Worm (Caenorhabditis elegans) whole organism, mixed stage, embryonic: ENCODE measurements around the gene R74.2.

Experiments used
- M03D4.4 ChIP-seq: sonication (generic microtip); optimal IDR thresholded peaks from 2 replicates; lab custom pipeline; 2017; ENCODE audit warnings: mild to moderate bottlenecking, missing genetic modification characterization, missing compliant biosample characterization
- blmp-1 ChIP-seq: fragments of 150-350 bp; optimal IDR thresholded peaks from 2 replicates; lab custom pipeline; 2014; ENCODE audit warnings: missing biosample characterization, missing genetic modification characterization
- ceh-39 ChIP-seq: fragments of 150-350 bp; optimal IDR thresholded peaks from 2 replicates; lab custom pipeline; 2014; ENCODE audit warnings: missing biosample characterization, missing genetic modification characterization
- ceh-83 ChIP-seq: fragments of 200-800 bp; sonication (Bioruptor generic); optimal IDR thresholded peaks from 2 replicates; lab custom pipeline; 2018; ENCODE audit warnings: mild to moderate bottlenecking, missing genetic modification characterization, missing compliant biosample characterization
- ces-1 ChIP-seq: fragments of 150-350 bp; optimal IDR thresholded peaks from 2 replicates; lab custom pipeline; 2014; ENCODE audit warnings: missing biosample characterization, missing genetic modification reagents, missing genetic modification characterization
- drap-1 ChIP-seq: fragments of 200-800 bp; sonication (Bioruptor generic); optimal IDR thresholded peaks from 3 replicates; lab custom pipeline; 2018; ENCODE audit warnings: mild to moderate bottlenecking, missing genetic modification characterization, missing compliant biosample characterization
- elt-1 ChIP-seq: sonication (generic microtip); optimal IDR thresholded peaks from 2 replicates; lab custom pipeline; 2017; ENCODE audit warnings: missing genetic modification characterization, mild to moderate bottlenecking, missing compliant biosample characterization, antibody characterized with exemption, moderate library complexity, borderline replicate concordance; ENCODE audit not compliant: insufficient read depth
- ham-2 ChIP-seq: fragments of 200-800 bp; sonication (Bioruptor generic); optimal IDR thresholded peaks from 2 replicates; lab custom pipeline; 2018; ENCODE audit warnings: mild to moderate bottlenecking, missing genetic modification characterization, missing compliant biosample characterization
- hlh-1 ChIP-seq: fragments of 150-350 bp; optimal IDR thresholded peaks from 2 replicates; lab custom pipeline; 2014; ENCODE audit warnings: missing biosample characterization, missing genetic modification reagents, missing genetic modification characterization
- lin-13 ChIP-seq: fragments of 150-350 bp; optimal IDR thresholded peaks from 2 replicates; lab custom pipeline; 2014; ENCODE audit warnings: missing biosample characterization, missing genetic modification characterization
- lsy-2 ChIP-seq: fragments of 150-350 bp; optimal IDR thresholded peaks from 2 replicates; lab custom pipeline; 2014; ENCODE audit warnings: missing biosample characterization, missing genetic modification characterization
- mep-1 ChIP-seq: fragments of 150-350 bp; optimal IDR thresholded peaks from 2 replicates; lab custom pipeline; 2017; ENCODE audit warnings: missing biosample characterization, missing genetic modification reagents, missing genetic modification characterization, inconsistent platforms
- mls-2 ChIP-seq: sonication (generic microtip); optimal IDR thresholded peaks from 2 replicates; lab custom pipeline; 2016; ENCODE audit warnings: mild to moderate bottlenecking, missing genetic modification characterization, moderate library complexity, missing compliant biosample characterization
- nhr-12 ChIP-seq: fragments of 150-350 bp; optimal IDR thresholded peaks from 2 replicates; lab custom pipeline; 2014; ENCODE audit warnings: missing biosample characterization, missing genetic modification characterization
- nhr-237 ChIP-seq: fragments of 150-350 bp; optimal IDR thresholded peaks from 2 replicates; lab custom pipeline; 2014; ENCODE audit warnings: missing biosample characterization, missing genetic modification characterization
- nhr-28 ChIP-seq: fragments of 150-350 bp; optimal IDR thresholded peaks from 2 replicates; lab custom pipeline; 2014; ENCODE audit warnings: missing biosample characterization, missing genetic modification characterization
- pha-4 ChIP-seq: fragments of 150-350 bp; optimal IDR thresholded peaks from 2 replicates; lab custom pipeline; 2018; ENCODE audit warnings: missing biosample characterization, missing genetic modification reagents, missing genetic modification characterization
- sem-2 ChIP-seq: fragments of 200-800 bp; sonication (Bioruptor generic); optimal IDR thresholded peaks from 2 replicates; lab custom pipeline; 2018; ENCODE audit warnings: mild to moderate bottlenecking, missing genetic modification characterization, missing compliant biosample characterization
- snpc-4 ChIP-seq: fragments of 150-350 bp; optimal IDR thresholded peaks from 2 replicates; lab custom pipeline; 2014; ENCODE audit warnings: missing biosample characterization, missing genetic modification characterization
- sptf-1 ChIP-seq: sonication (generic microtip); optimal IDR thresholded peaks from 2 replicates; lab custom pipeline; 2017; ENCODE audit warnings: mild to moderate bottlenecking, missing genetic modification characterization, moderate library complexity, missing compliant biosample characterization
- tbx-8 ChIP-seq: fragments of 200-800 bp; sonication (Bioruptor generic); optimal IDR thresholded peaks from 2 replicates; lab custom pipeline; 2018; ENCODE audit warnings: mild to moderate bottlenecking, missing genetic modification characterization, moderate library complexity, missing compliant biosample characterization
- unc-120 ChIP-seq: sonication (generic microtip); optimal IDR thresholded peaks from 2 replicates; lab custom pipeline; 2017; ENCODE audit warnings: missing genetic modification characterization, missing compliant biosample characterization; ENCODE audit not compliant: poor library complexity, severe bottlenecking
- unc-39 ChIP-seq: fragments of 150-350 bp; optimal IDR thresholded peaks from 2 replicates; lab custom pipeline; 2014; ENCODE audit warnings: missing biosample characterization, missing genetic modification characterization
- unc-62 ChIP-seq: fragments of 150-350 bp; optimal IDR thresholded peaks from 2 replicates; lab custom pipeline; 2014; ENCODE audit warnings: missing biosample characterization, missing genetic modification reagents, missing genetic modification characterization
- zip-8 ChIP-seq: fragments of 150-350 bp; optimal IDR thresholded peaks from 2 replicates; lab custom pipeline; 2014; ENCODE audit warnings: missing biosample characterization, missing genetic modification characterization
- ztf-11 ChIP-seq: fragments of 150-350 bp; optimal IDR thresholded peaks from 2 replicates; lab custom pipeline; 2014; ENCODE audit warnings: missing biosample characterization, missing genetic modification characterization

R74.2 gene

DNA sequence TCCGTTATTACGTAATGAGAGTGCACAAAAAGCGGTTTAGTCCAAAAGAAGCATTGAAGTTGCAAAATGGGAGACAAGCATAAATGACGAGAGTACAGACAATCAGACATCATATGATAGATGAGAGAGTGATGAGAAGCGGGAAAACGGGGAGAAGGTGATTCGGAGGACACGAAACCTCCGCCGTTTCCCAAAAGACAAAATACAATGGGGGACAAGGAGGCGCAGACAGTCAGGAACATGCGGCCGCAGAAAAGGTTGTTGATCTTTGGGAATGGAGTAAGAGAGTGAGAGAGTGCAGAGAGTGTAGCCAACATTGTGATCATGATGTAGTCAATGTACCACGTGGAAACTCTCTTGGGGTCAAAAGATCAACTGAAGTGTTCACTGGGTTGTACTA lies 49.7 kb downstream of the R74.2 start:
- TF ChIP-seq sem-2 (GFP tag; lab: Kevin White, UChicago) = no peak
- TF ChIP-seq lin-13 (tag; lab: Kevin White, UChicago) = peak; percentile 35
- TF ChIP-seq tbx-8 (GFP tag; lab: Kevin White, UChicago) = no peak
- no peak for TF ChIP-seq unc-39 (tag; lab: Kevin White, UChicago)
- TF ChIP-seq ham-2 (GFP tag; lab: Kevin White, UChicago) = peak; percentile 77
- peak; percentile 30 for TF ChIP-seq mls-2 (tag; lab: Kevin White, UChicago)
- peak; percentile 94 for TF ChIP-seq nhr-12
- TF ChIP-seq ceh-83 (GFP tag; lab: Kevin White, UChicago) = no peak
- peak; percentile 37 for TF ChIP-seq sptf-1 (tag; lab: Kevin White, UChicago)
- peak; percentile 25 for TF ChIP-seq drap-1
- TF ChIP-seq lsy-2 (tag; lab: Kevin White, UChicago) = peak; percentile 25
- TF ChIP-seq nhr-237 (tag; lab: Kevin White, UChicago) = peak; percentile 85
- TF ChIP-seq ces-1 (GFP tag; lab: Kevin White, UChicago) = peak; percentile 59
- peak; percentile 57 for TF ChIP-seq mep-1 (tag; lab: Kevin White, UChicago)
- no peak for TF ChIP-seq M03D4.4 (tag; lab: Kevin White, UChicago)
- peak; percentile 57 for TF ChIP-seq elt-1 (tag; lab: Kevin White, UChicago)
- peak; percentile 96 for TF ChIP-seq unc-120 (tag; lab: Kevin White, UChicago)
- TF ChIP-seq zip-8 (tag; lab: Kevin White, UChicago) = peak; percentile 59
- TF ChIP-seq nhr-28 (tag; lab: Kevin White, UChicago) = peak; percentile 76
- no peak for TF ChIP-seq blmp-1 (tag; lab: Kevin White, UChicago)
- no peak for TF ChIP-seq snpc-4 (tag; lab: Kevin White, UChicago)
- peak; percentile 40 for TF ChIP-seq hlh-1
- peak; percentile 92 for TF ChIP-seq pha-4 (tag; lab: Kevin White, UChicago)
- no peak for TF ChIP-seq ceh-39
- TF ChIP-seq ztf-11 (tag; lab: Kevin White, UChicago) = peak; percentile 27
- TF ChIP-seq unc-62 (GFP tag; lab: Kevin White, UChicago) = peak; percentile 84
